Worm (Caenorhabditis elegans) whole organism, L1 larva: ENCODE measurements around the gene C55C3.7.

Experiments
- C16A3.4 ChIP-seq: fragments of 150-350 bp; optimal IDR thresholded peaks from 2 replicates; lab custom pipeline; 2014; ENCODE audit warnings: missing biosample characterization, missing genetic modification characterization
- aha-1 ChIP-seq: fragments of 150-350 bp; optimal IDR thresholded peaks from 2 replicates; lab custom pipeline; 2014; ENCODE audit warnings: missing biosample characterization, missing genetic modification characterization
- blmp-1 ChIP-seq: fragments of 150-350 bp; optimal IDR thresholded peaks from 2 replicates; lab custom pipeline; 2014; ENCODE audit warnings: missing biosample characterization, missing genetic modification characterization
- ceh-8 ChIP-seq: fragments of 200-800 bp; sonication (Bioruptor generic); optimal IDR thresholded peaks from 2 replicates; lab custom pipeline; 2018; ENCODE audit warnings: mild to moderate bottlenecking, missing genetic modification characterization, moderate library complexity, missing compliant biosample characterization
- ces-1 ChIP-seq: fragments of 150-350 bp; optimal IDR thresholded peaks from 2 replicates; lab custom pipeline; 2014; ENCODE audit warnings: missing biosample characterization, missing genetic modification reagents, missing genetic modification characterization
- dpl-1 ChIP-seq, 3 experiments: fragments of 150-350 bp in 2 of 3; sonication (generic microtip) in 1 of 3; optimal IDR thresholded peaks; 2 replicates each; lab custom pipeline; 2014 to 2017; ENCODE audit warnings: missing biosample characterization in 3 of 3, missing genetic modification characterization in 3 of 3, missing genetic modification reagents in 3 of 3
- efl-1 ChIP-seq, 4 experiments: fragments of 150-350 bp; optimal IDR thresholded peaks in 3 of 4; peaks in 1 of 4; 1 replicate in 1 of 4; 2 replicates in 3 of 4; lab custom pipeline; 2014; ENCODE audit warnings: missing biosample characterization in 2 of 4, missing genetic modification characterization in 2 of 4, missing genetic modification reagents in 2 of 4
- elt-2 ChIP-seq: sonication (generic microtip); optimal IDR thresholded peaks from 2 replicates; lab custom pipeline; 2016; ENCODE audit warnings: missing genetic modification characterization, mild to moderate bottlenecking, inconsistent platforms, missing compliant biosample characterization, missing genetic modification reagents
- ets-5 ChIP-seq: fragments of 200-800 bp; sonication (Bioruptor generic); IDR thresholded peaks from 2 replicates; pipeline ENCODE4 v1.3.6; 2022; ENCODE audit warnings: missing genetic modification characterization, missing compliant biosample characterization
- fkh-10 ChIP-seq: sonication (generic microtip); optimal IDR thresholded peaks from 2 replicates; lab custom pipeline; 2017; ENCODE audit warnings: missing biosample characterization, missing genetic modification reagents, missing genetic modification characterization
- fos-1 ChIP-seq: fragments of 150-350 bp; optimal IDR thresholded peaks from 2 replicates; lab custom pipeline; 2014; ENCODE audit warnings: missing biosample characterization, missing genetic modification characterization
- hlh-4 ChIP-seq: sonication (generic microtip); optimal IDR thresholded peaks from 2 replicates; lab custom pipeline; 2016; ENCODE audit warnings: mild to moderate bottlenecking, missing genetic modification characterization, missing compliant biosample characterization
- isw-1 ChIP-seq: fragments of 200-800 bp; sonication (Bioruptor generic); IDR thresholded peaks from 2 replicates; pipeline ENCODE4 v1.3.6; 2022; ENCODE audit warnings: missing genetic modification characterization, missing compliant biosample characterization
- lin-14 ChIP-seq: fragments of 200-800 bp; sonication (Bioruptor generic); optimal IDR thresholded peaks from 2 replicates; lab custom pipeline; 2018; ENCODE audit warnings: mild to moderate bottlenecking, missing genetic modification characterization, moderate library complexity, missing compliant biosample characterization
- lin-35 ChIP-seq, 2 experiments: fragments of 150-350 bp; optimal IDR thresholded peaks; 2 replicates each; lab custom pipeline; 2014; ENCODE audit warnings: missing biosample characterization in 2 of 2, missing genetic modification characterization in 2 of 2, missing genetic modification reagents in 2 of 2
- lsy-2 ChIP-seq, 2 experiments: fragments of 150-350 bp; optimal IDR thresholded peaks; 2 replicates each; lab custom pipeline; 2014; ENCODE audit warnings: missing biosample characterization in 2 of 2, missing genetic modification characterization in 2 of 2
- mep-1 ChIP-seq: fragments of 150-350 bp; optimal IDR thresholded peaks from 2 replicates; lab custom pipeline; 2014; ENCODE audit warnings: missing biosample characterization, missing genetic modification characterization
- nhr-20 ChIP-seq: sonication (generic microtip); optimal IDR thresholded peaks from 2 replicates; lab custom pipeline; 2016; ENCODE audit warnings: mild to moderate bottlenecking, missing genetic modification characterization, missing compliant biosample characterization
- nhr-237 ChIP-seq: fragments of 150-350 bp; optimal IDR thresholded peaks from 2 replicates; lab custom pipeline; 2014; ENCODE audit warnings: missing biosample characterization, missing genetic modification characterization
- nhr-47 ChIP-seq: sonication (generic microtip); optimal IDR thresholded peaks from 2 replicates; lab custom pipeline; 2016; ENCODE audit warnings: mild to moderate bottlenecking, missing genetic modification characterization, moderate library complexity, missing compliant biosample characterization
- nhr-71 ChIP-seq: sonication (generic microtip); optimal IDR thresholded peaks from 2 replicates; lab custom pipeline; 2016; ENCODE audit warnings: mild to moderate bottlenecking, missing genetic modification characterization, moderate library complexity, missing compliant biosample characterization
- nhr-84 ChIP-seq: sonication (generic microtip); optimal IDR thresholded peaks from 2 replicates; lab custom pipeline; 2017; ENCODE audit warnings: missing biosample characterization, missing genetic modification characterization
- nhr-85 ChIP-seq: sonication (generic microtip); peaks from one replicate; lab custom pipeline; 2016; ENCODE audit warnings: missing genetic modification characterization, inconsistent platforms, missing compliant biosample characterization
- nhr-90 ChIP-seq: sonication (generic microtip); optimal IDR thresholded peaks from 2 replicates; lab custom pipeline; 2016; ENCODE audit warnings: mild to moderate bottlenecking, missing genetic modification characterization, missing compliant biosample characterization; ENCODE audit not compliant: poor library complexity
- pqm-1 ChIP-seq: sonication (generic microtip); optimal IDR thresholded peaks from 3 replicates; lab custom pipeline; 2017; ENCODE audit warnings: missing biosample characterization, missing genetic modification characterization
- snu-23 ChIP-seq: sonication (generic microtip); optimal IDR thresholded peaks from 2 replicates; lab custom pipeline; 2016; ENCODE audit warnings: missing genetic modification characterization, missing compliant biosample characterization
- tbx-2 ChIP-seq: sonication (generic microtip); optimal IDR thresholded peaks from 2 replicates; lab custom pipeline; 2016; ENCODE audit warnings: missing genetic modification characterization, missing compliant biosample characterization
- zag-1 ChIP-seq: fragments of 150-350 bp; optimal IDR thresholded peaks from 2 replicates; lab custom pipeline; 2014; ENCODE audit warnings: missing biosample characterization, missing genetic modification characterization
- zip-4 ChIP-seq: fragments of 200-800 bp; sonication (Bioruptor generic); optimal IDR thresholded peaks from 2 replicates; lab custom pipeline; 2018; ENCODE audit warnings: mild to moderate bottlenecking, missing genetic modification characterization, moderate library complexity, missing compliant biosample characterization

The C55C3.7 gene

DNA sequence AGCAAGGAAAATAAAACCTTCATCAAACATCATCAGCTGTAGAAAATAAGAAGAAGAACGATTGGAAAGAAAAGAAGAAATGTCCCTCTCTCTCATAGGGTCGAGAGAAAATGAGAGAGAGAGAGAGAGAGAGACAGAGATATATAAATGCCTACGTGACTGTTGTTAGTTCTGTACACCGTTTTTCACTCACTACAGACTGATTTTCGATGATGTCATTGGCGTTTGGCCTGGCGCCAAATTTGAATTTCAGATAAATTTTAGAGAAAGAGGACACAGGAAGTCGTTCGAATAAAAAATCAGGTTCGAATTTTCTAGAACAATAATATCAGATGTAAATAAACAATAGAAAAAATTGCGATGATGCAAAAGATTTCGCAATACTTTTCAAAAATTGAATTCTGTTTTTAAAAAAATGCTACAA, 26.5 kb downstream of the C55C3.7 start (continued):
- TF ChIP-seq tbx-2 (tag; lab: Kevin White, UChicago) (peak; percentile 45), nhr-20 (tag; lab: Kevin White, UChicago) (peak; percentile 84), mep-1 (tag; lab: Kevin White, UChicago) (peak; percentile 80), lin-35 (GFP tag; optimal IDR thresholded peaks at IDR 0.05; lab: Kevin White, UChicago) (peak; percentile 73 to 84), lsy-2 (tag; optimal IDR thresholded peaks at IDR 0.05; lab: Kevin White, UChicago) (peak; percentile 44 to 53), nhr-47 (tag; lab: Kevin White, UChicago) (peak; percentile 34), zip-4 (GFP tag; lab: Kevin White, UChicago) (peak; percentile 83), zag-1 (no peak), efl-1 (optimal IDR thresholded peaks at IDR 0.05; lab: Kevin White, UChicago) (peak; percentile 30 to 70), efl-1 (GFP tag; optimal IDR thresholded peaks at IDR 0.05 in 1 of 2; lab: Kevin White, UChicago) (peak; percentile 74 to 98), snu-23 (GFP tag; lab: Kevin White, UChicago) (peak; percentile 79), dpl-1 (GFP tag; optimal IDR thresholded peaks at IDR 0.05; lab: Kevin White, UChicago) (peak; percentile 60 to 78 (median 75)), fos-1 (tag; lab: Kevin White, UChicago) (no peak), lin-14 (peak; percentile 84), fkh-10 (no peak), aha-1 (tag; lab: Kevin White, UChicago) (peak; percentile 93)
- TF ChIP-seq, all 84 proteins: peak for 33

DNA sequence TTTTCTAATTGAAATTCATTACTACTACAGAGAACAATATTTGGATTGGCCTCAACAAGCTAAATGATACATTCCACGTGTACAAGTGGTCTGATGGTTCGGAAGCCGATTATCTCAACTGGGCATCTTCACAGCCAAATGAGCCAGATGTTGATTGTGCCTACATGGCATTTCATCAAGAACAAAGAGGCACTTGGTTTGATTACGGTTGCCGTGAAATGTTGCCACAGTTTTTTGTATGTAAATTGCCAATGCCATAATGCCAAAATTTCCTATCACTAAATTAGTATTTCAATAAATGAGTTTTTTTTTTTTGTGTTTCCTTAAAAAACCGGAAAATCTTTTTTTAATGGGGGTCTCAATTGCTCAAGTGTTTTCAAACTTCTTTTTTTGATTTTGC, 27.8 kb downstream of the C55C3.7 start:
- TF ChIP-seq ces-1 (GFP tag; lab: Kevin White, UChicago) (no peak), nhr-237 (tag; lab: Kevin White, UChicago) (no peak), ceh-8 (GFP tag; lab: Kevin White, UChicago) (no peak), nhr-90 (no peak), blmp-1 (tag; lab: Kevin White, UChicago) (no peak), nhr-71 (tag; lab: Kevin White, UChicago) (no peak), nhr-85 (tag; lab: Kevin White, UChicago) (peak; percentile 40), C16A3.4 (tag; lab: Kevin White, UChicago) (no peak)

- peak; percentile 10 for TF ChIP-seq nhr-71 (tag; lab: Kevin White, UChicago)
- no peak for TF ChIP-seq ets-5 (GFP tag; lab: Robert Waterston, UW)
- TF ChIP-seq lin-14, result peak; percentile 22
- TF ChIP-seq lin-35 (GFP tag; optimal IDR thresholded peaks at IDR 0.05; lab: Kevin White, UChicago), result peak in 1 of 2 experiments; percentile 0
- TF ChIP-seq elt-2 (tag; lab: Kevin White, UChicago), result peak; percentile 58
- TF ChIP-seq pqm-1, result peak; percentile 11
- TF ChIP-seq hlh-4 (tag; lab: Kevin White, UChicago), result no peak
These were observed 28.2 kb downstream of the C55C3.7 start for ce11 chrIV:5654203-5654602.

- TF ChIP-seq isw-1 (GFP tag; lab: Robert Waterston, UW), result no peak
- no peak for TF ChIP-seq nhr-237 (tag; lab: Kevin White, UChicago)
- no peak for TF ChIP-seq lin-35 (GFP tag; optimal IDR thresholded peaks at IDR 0.05; lab: Kevin White, UChicago)
- TF ChIP-seq dpl-1 (GFP tag; optimal IDR thresholded peaks at IDR 0.05; lab: Kevin White, UChicago), result no peak
These were observed 28.8 kb downstream of the C55C3.7 start, which contains the start of gene clec-178 for ce11 chrIV:5653649-5654048. clec-178 (plus strand) TSS chrIV:5653949.

- TF ChIP-seq nhr-47 (tag; lab: Kevin White, UChicago), result no peak
- TF ChIP-seq efl-1 (optimal IDR thresholded peaks at IDR 0.05; lab: Kevin White, UChicago), result no peak
- TF ChIP-seq efl-1 (GFP tag; optimal IDR thresholded peaks at IDR 0.05 in 1 of 2; lab: Kevin White, UChicago), result peak in 1 of 2 experiments; percentile 85
- no peak for TF ChIP-seq lin-35 (GFP tag; optimal IDR thresholded peaks at IDR 0.05; lab: Kevin White, UChicago)
- TF ChIP-seq nhr-84 (tag; lab: Kevin White, UChicago), result no peak
These were observed 29.5 kb downstream of the C55C3.7 start for ce11 chrIV:5652811-5653483.
